Fruit fly (Drosophila melanogaster): ENCODE results near the gene Tsp39D.

- no peak for TF ChIP-seq CG5204 (GFP tag; optimal IDR thresholded peaks at IDR 0.05)
- TF ChIP-seq pad (GFP tag; optimal IDR thresholded peaks at IDR 0.05) = no peak
- TF ChIP-seq ovo (GFP tag; optimal IDR thresholded peaks at IDR 0.05) = no peak
Observed at dm6 chr2L:21307795-21308426, 36.5 kb upstream of the Tsp39D start.

All from whole organism, adult.